Fruit fly (Drosophila melanogaster): Measurements from ENCODE around the gene Kat60.

Gene Kat60

dm6 chr3R:5217278-5217714, 14.7 kb downstream of the Kat60 start, which contains the start of gene cno:
Gene cno, minus strand, starts transcription at chr3R:5217456.
- TF ChIP-seq CG17801 (GFP tag; optimal IDR thresholded peaks at IDR 0.05; ENCODE audit: partially characterized antibody), result peak; percentile 64

DNA sequence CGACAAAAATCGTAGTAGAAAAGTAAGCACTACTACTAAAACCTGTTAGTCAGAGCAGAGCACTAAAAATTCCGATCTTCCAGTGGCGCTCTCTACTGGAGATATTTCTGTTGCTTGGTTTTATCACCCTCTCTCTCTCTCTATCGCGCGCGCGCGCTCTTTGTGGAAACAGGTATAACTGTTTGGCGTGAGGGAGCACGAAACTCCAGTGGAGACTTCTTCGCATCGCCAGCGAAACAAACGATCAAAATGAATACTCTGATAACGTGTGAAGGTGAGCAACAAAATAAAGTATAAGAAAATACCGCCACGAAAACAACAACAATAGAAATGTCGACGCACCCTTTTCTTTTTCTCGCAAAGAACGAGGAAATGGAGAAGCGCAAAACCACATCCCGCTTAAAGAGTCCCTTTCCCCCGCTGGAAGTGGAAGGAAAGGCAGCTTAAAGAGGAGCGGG, 15.7 kb downstream of the Kat60 start:
- TF ChIP-seq CG17801 (GFP tag; optimal IDR thresholded peaks at IDR 0.05; ENCODE audit: partially characterized antibody), result no peak

DNA sequence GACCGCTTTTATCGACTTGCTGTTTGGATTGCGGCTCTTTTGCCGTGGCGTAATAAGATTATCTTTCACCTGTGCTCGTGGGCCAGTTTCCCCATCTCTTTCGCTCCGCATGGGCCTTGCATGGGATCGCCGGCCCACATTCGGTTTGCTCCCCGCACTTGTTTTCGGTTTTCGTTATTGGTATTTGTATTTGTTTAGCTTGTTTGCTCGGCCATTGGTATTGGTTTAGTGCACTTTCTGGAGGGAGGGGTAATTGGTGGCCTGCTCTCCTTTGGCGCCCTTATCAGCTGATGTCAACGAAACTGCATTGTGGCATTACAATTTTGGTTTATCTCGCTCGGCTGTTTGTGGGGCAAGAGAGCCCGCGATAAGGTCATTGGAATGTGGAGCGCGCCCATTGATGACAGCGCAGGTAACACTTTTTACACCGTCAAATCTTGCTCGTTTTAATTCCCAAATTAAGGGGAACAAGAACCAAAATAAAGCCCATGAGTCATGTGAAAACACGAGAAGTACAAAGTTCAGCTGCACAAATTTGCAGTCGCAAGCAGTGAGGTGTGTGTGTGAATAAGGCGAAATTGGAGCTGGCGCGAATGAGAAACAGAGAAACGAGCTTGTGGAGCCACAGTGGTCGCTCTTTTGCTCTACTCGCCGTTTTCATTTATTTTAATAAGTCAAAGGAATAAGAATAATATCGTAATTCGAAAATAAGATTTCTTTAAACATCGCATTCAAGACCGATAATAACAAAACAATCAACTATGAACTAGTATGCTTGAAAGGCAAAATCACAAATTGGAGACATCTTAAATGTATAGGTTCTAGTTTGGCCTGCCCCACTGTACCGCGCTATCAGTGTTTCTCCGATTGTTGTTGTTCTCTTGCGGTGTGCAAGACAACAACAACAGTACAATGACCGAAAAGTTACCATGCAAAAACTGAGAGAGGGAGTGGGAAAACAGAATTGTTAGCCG, 16.4 kb downstream of the Kat60 start:
- peak; percentile 93 for TF ChIP-seq CG17801 (GFP tag; optimal IDR thresholded peaks at IDR 0.05; ENCODE audit: partially characterized antibody)

DNA sequence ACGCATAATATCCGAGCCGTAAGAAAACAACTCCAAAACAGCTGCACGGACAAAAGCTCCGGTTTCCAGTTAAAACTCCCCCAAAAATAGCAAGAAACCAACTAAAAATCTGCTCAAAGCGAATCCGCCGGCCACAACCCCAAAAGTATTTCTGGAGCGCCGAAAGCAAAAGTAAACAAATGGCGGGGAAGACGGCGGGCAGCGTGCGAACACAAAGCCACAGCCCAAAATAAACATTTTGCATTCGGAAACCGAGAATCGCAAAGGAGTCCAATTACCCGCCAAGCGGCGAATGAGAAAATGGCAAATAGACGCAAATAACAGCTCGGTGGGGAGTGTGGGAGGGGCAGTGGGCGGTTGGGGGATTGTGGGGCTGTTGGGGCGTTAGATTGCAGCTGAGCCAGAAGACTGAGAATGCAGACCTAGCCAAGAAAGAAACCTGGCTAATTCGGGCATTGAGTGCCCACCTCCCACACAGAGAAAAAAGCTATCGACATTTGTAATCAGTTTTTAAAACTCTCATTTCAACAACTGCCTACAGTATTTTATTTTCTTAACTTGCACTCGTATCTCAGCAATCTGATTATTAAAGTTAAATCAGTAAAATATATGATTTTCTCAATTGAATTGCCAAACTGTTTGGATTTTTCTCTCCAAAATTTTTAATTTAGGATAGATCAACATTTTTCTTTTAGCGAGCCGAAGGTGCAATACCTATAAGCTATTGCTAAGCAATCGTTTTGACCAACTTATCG, 17.7 kb downstream of the Kat60 start:
- TF ChIP-seq CG17801 (GFP tag; optimal IDR thresholded peaks at IDR 0.05; ENCODE audit: partially characterized antibody), result no peak

DNA sequence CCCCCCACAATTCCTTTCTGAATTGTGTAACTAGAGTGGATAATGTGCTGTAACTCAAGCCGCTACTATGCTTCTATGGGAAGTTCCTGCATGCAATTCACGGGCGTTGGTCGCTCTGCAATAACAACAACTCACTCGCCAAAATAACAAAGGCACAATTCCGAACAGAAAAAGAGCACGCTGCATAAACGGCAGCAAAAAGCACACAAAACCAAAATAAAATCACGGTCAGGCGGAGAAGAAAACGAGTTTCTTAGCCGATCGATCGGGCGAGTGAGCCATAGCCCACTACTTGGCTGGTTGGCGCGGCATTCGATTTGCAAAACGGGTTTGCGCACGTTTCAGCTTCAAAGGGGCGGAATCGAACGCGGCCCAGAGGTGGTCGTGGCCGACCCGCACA, 18.7 kb downstream of the Kat60 start:
- no peak for TF ChIP-seq CG17801 (GFP tag; optimal IDR thresholded peaks at IDR 0.05; ENCODE audit: partially characterized antibody)

dm6 chr3R:5212759-5213053, 19.3 kb downstream of the Kat60 start:
- TF ChIP-seq CG17801 (GFP tag; optimal IDR thresholded peaks at IDR 0.05; ENCODE audit: partially characterized antibody), result no peak

DNA sequence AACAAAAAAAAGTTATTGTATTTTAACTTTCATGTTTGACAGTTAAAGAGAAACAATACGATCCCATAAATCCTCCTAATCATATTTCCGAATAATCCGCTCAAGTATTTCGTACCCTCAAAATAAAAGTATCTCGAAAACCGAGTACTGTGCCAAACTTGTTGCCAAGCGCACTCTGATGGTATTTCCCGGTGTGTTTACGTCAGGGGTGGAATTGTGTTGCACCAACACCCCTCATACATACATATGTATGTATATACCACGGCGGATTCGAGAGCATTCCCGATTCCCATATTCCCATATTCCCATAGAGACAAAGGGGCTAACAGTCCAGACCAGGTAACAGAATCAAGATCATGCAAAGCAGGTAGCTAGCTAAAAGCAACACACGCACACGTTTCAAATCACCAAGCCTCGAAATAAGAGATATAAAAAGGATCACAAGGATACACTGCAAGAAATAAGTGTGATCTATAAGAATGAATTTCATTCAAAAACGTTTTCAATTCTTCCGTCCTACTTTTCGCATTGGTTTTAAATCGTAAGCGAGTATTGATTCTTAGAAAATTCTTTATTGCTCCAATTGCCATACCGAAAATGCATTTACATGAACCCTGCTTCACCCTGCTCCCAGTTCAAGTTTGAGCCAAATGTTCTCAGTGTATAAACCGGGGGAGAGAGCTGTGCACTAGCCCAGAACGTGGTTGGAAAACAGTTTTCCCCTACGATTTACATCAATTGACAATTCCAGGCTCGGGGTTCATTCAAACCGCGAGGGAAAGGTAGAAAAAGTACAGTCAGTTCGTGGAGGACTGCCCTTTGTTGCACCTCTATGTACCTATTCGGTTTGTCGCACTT, 19.9 kb downstream of the Kat60 start:
- no peak for TF ChIP-seq CG17801 (GFP tag; optimal IDR thresholded peaks at IDR 0.05; ENCODE audit: partially characterized antibody)

DNA sequence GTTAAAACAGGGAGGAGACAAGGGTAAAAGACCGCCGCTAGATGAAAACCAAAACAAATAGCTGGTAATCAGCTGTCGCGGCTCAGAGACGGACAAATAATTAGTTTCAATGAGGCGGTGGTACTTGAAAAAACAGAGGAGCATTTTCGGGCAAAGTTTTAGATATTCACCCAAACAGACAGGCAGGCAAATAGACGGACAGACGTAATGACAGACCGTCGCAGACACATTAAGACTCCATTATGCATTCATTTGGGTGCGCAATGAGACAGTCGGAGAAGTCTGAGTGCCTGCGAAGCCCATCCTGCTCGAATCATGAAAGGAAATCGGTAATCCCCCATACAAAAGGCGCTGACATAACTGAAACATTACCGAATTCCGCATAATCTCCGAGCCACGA, 20.6 kb downstream of the Kat60 start:
- no peak for TF ChIP-seq CG17801 (GFP tag; optimal IDR thresholded peaks at IDR 0.05; ENCODE audit: partially characterized antibody)

dm6 chr3R:5209481-5209880, 22.5 kb downstream of the Kat60 start:
- peak; percentile 57 for TF ChIP-seq CG17801 (GFP tag; optimal IDR thresholded peaks at IDR 0.05; ENCODE audit: partially characterized antibody)

- TF ChIP-seq CG17801 (GFP tag; optimal IDR thresholded peaks at IDR 0.05; ENCODE audit: partially characterized antibody), result no peak
Measured at dm6 chr3R:5208115-5208365, 24.0 kb downstream of the Kat60 start.

dm6 chr3R:5207277-5208114, 24.5 kb downstream of the Kat60 start:
- TF ChIP-seq CG17801 (GFP tag; optimal IDR thresholded peaks at IDR 0.05; ENCODE audit: partially characterized antibody), result no peak

dm6 chr3R:5205319-5206033, 26.5 kb downstream of the Kat60 start:
- TF ChIP-seq CG17801 (GFP tag; optimal IDR thresholded peaks at IDR 0.05; ENCODE audit: partially characterized antibody), result no peak

- TF ChIP-seq CG17801 (GFP tag; optimal IDR thresholded peaks at IDR 0.05; ENCODE audit: partially characterized antibody), result no peak
Measured at dm6 chr3R:5203796-5204195, 28.2 kb downstream of the Kat60 start.

DNA sequence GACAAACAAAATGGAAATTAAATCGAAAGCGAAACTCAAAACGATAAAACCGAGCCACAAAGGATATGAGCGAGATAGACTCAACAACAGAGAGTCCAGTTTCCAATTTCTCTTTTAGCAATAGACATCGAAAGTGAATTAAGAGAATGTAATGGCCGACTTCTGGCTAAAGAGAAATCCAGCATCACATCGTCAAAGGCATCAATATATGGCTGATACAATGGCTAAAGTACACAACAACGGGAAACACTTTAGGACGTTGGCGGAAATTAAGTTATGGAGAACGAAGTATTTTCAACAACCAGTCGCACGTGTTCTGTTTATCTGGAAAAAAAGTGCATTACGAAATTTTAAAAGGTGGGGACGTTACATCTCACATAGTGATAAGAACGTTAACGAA, 32.4 kb downstream of the Kat60 start:
- no peak for TF ChIP-seq CG17801 (GFP tag; optimal IDR thresholded peaks at IDR 0.05; ENCODE audit: partially characterized antibody)

All from ovary, adult (tissue).